Worm (Caenorhabditis elegans): ENCODE results near the gene F41E7.9.

DNA sequence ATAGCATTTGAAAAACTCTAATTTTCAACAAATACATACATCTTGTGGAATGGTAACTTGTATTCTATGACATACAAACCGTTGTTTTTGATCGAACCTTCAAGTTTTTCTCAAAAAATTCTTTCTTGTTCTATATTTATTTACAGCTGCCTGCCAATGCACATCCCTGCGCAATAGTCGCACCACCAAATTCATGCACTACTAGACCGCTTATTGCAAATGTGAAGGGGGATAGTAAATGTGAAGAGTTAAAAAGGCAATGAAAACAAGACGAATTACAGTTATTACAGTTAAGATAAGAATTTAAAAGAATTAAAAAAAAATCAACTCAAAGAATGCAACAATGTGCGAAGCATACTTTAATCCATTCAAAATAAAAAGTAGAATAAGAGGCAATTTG is 38.1 kb upstream of the F41E7.9 start:
- TF ChIP-seq ceh-2 (tag; optimal IDR thresholded peaks at IDR 0.05) (no peak), Y22D7AL.16 (tag; optimal IDR thresholded peaks at IDR 0.05) (no peak)
